Fruit fly (Drosophila melanogaster) whole organism, adult: ENCODE data around the gene CG1724.

Experiments used
- CG11617 ChIP-seq: fragments of 200-800 bp; sonication (Bioruptor generic); optimal IDR thresholded peaks from 2 replicates; lab custom pipeline; 2017; ENCODE audit warnings: mild to moderate bottlenecking, missing biosample characterization, missing genetic modification reagents, missing genetic modification characterization
- CG12768 ChIP-seq: fragments of 200-800 bp; sonication (Bioruptor generic); optimal IDR thresholded peaks from 2 replicates; lab custom pipeline; 2017; ENCODE audit warnings: missing biosample characterization, missing genetic modification characterization, mild to moderate bottlenecking, moderate library complexity, missing genetic modification reagents
- CG14711 ChIP-seq: fragments of 200-800 bp; sonication (Bioruptor generic); optimal IDR thresholded peaks from 2 replicates; lab custom pipeline; 2018; ENCODE audit warnings: missing biosample characterization, mild to moderate bottlenecking, missing genetic modification characterization, moderate library complexity
- CG33017 ChIP-seq: fragments of 200-800 bp; sonication (Bioruptor generic); optimal IDR thresholded peaks from 2 replicates; lab custom pipeline; 2018; ENCODE audit warnings: missing biosample characterization, mild to moderate bottlenecking, missing genetic modification characterization, moderate library complexity
- CG5204 ChIP-seq: fragments of 200-800 bp; sonication (Bioruptor generic); optimal IDR thresholded peaks from 2 replicates; lab custom pipeline; 2016; ENCODE audit warnings: missing biosample characterization, missing genetic modification characterization
- CG7045 ChIP-seq: fragments of 200-800 bp; sonication (Bioruptor generic); optimal IDR thresholded peaks from 2 replicates; lab custom pipeline; 2017; ENCODE audit warnings: missing biosample characterization, mild to moderate bottlenecking, missing genetic modification characterization
- CG7101 ChIP-seq: fragments of 200-800 bp; sonication (Bioruptor generic); optimal IDR thresholded peaks from 2 replicates; lab custom pipeline; 2018; ENCODE audit warnings: missing biosample characterization, mild to moderate bottlenecking, missing genetic modification characterization, moderate library complexity
- Clk ChIP-seq: fragments of 200-800 bp; sonication (Bioruptor generic); optimal IDR thresholded peaks from 2 replicates; lab custom pipeline; 2017; ENCODE audit warnings: missing biosample characterization, missing genetic modification characterization
- Mnt ChIP-seq: fragments of 200-800 bp; sonication (Bioruptor generic); optimal IDR thresholded peaks from 2 replicates; lab custom pipeline; 2016; ENCODE audit warnings: missing biosample characterization, mild to moderate bottlenecking, missing genetic modification characterization
- kay ChIP-seq: fragments of 200-800 bp; sonication (Bioruptor generic); peaks from one replicate; lab custom pipeline; 2016; ENCODE audit warnings: missing biosample characterization, missing genetic modification characterization, borderline replicate concordance
- ovo ChIP-seq: fragments of 200-800 bp; sonication (Bioruptor generic); optimal IDR thresholded peaks from 2 replicates; lab custom pipeline; 2016; ENCODE audit warnings: missing biosample characterization, missing genetic modification characterization
- pad ChIP-seq: fragments of 200-800 bp; sonication (Bioruptor generic); optimal IDR thresholded peaks from 3 replicates; lab custom pipeline; 2017; ENCODE audit warnings: missing biosample characterization, missing genetic modification characterization, mild to moderate bottlenecking, moderate library complexity, missing genetic modification reagents
- tj ChIP-seq: fragments of 200-800 bp; sonication (Bioruptor generic); optimal IDR thresholded peaks from 3 replicates; lab custom pipeline; 2017; ENCODE audit warnings: missing biosample characterization, mild to moderate bottlenecking, missing genetic modification characterization, moderate library complexity
- toe ChIP-seq: fragments of 200-800 bp; sonication (Bioruptor generic); optimal IDR thresholded peaks from 2 replicates; lab custom pipeline; 2016; ENCODE audit warnings: missing biosample characterization, missing genetic modification characterization

DNA sequence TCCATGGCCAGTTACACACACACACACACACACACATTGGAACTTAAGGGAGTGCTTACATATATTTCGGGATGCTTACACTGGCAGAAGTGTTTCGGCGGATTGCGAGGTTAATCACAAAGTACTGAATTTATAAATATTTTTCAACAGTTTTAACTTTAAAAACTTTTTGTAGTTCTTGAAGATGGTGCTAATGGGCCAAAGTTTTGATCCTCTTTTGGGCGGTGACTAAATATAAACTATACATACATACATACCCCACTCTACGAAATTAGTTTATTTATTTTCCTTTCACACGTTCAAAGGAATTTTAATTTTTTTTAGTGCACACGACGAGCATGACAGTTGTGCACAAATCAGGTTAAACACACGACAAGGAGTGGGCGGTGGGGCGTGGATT is 23.2 kb upstream of the CG1724 start:
- TF ChIP-seq CG5204 (GFP tag; lab: Kevin White, UChicago) (no peak), pad (GFP tag; lab: Kevin White, UChicago) (no peak), toe (no peak), kay (GFP tag; lab: Kevin White, UChicago) (no peak), ovo (no peak), CG33017 (tag; lab: Kevin White, UChicago) (no peak), tj (GFP tag; lab: Kevin White, UChicago) (no peak), CG7045 (GFP tag; lab: Kevin White, UChicago) (no peak), Mnt (GFP tag; lab: Kevin White, UChicago) (no peak), CG11617 (no peak), CG7101 (no peak), CG14711 (no peak), Clk (GFP tag; lab: Kevin White, UChicago) (no peak), CG12768 (no peak)
